Fruit fly (Drosophila melanogaster) whole organism, embryonic: ENCODE results near the gene CG32189.

ENCODE experiments used
- Ada2b ChIP-seq: fragments of 200-800 bp; sonication (Bioruptor generic); IDR thresholded peaks from 2 replicates; pipeline ENCODE4 v1.3.6; 2022; ENCODE audit warnings: missing biosample characterization, missing genetic modification characterization
- Aef1 ChIP-seq: fragments of 200-800 bp; sonication (Bioruptor generic); IDR thresholded peaks from 3 replicates; pipeline ENCODE4 v1.3.6; 2022; ENCODE audit warnings: missing biosample characterization, missing genetic modification characterization
- C15 ChIP-seq: fragments of 200-800 bp; sonication (Bioruptor generic); IDR thresholded peaks from 3 replicates; pipeline ENCODE4 v1.3.6; 2022; ENCODE audit warnings: missing biosample characterization, missing genetic modification characterization
- CG10267 ChIP-seq: fragments of 200-800 bp; sonication (Bioruptor generic); optimal IDR thresholded peaks from 2 replicates; lab custom pipeline; 2018; ENCODE audit warnings: missing biosample characterization, mild to moderate bottlenecking, missing genetic modification characterization, moderate library complexity
- CG11247 ChIP-seq: fragments of 200-800 bp; sonication (Bioruptor generic); IDR thresholded peaks from 2 replicates; pipeline ENCODE4 v1.3.6; 2022; ENCODE audit warnings: missing biosample characterization, missing genetic modification characterization
- CG11696 ChIP-seq: fragments of 200-800 bp; sonication (Bioruptor generic); IDR thresholded peaks from 2 replicates; pipeline ENCODE4 v1.3.6; 2022; ENCODE audit warnings: missing biosample characterization, missing genetic modification characterization
- CG12155 ChIP-seq: fragments of 200-800 bp; sonication (Bioruptor generic); optimal IDR thresholded peaks from 3 replicates; lab custom pipeline; 2016; ENCODE audit warnings: missing biosample characterization, missing genetic modification characterization
- CG14441 ChIP-seq: fragments of 200-800 bp; sonication (Bioruptor generic); IDR thresholded peaks from 2 replicates; pipeline ENCODE4 v1.3.6; 2022; ENCODE audit warnings: missing biosample characterization, missing genetic modification characterization
- CG17568 ChIP-seq: fragments of 200-800 bp; sonication (Bioruptor generic); optimal IDR thresholded peaks from 2 replicates; lab custom pipeline; 2018; ENCODE audit warnings: missing biosample characterization, mild to moderate bottlenecking, missing genetic modification characterization, moderate library complexity
- CG2129 ChIP-seq: fragments of 200-800 bp; sonication (Bioruptor generic); IDR thresholded peaks from 2 replicates; pipeline ENCODE4 v1.3.6; 2022; ENCODE audit warnings: missing biosample characterization, missing genetic modification characterization; ENCODE audit not compliant: partially characterized antibody
- CG2199 ChIP-seq: fragments of 200-800 bp; sonication (Bioruptor generic); IDR thresholded peaks from 3 replicates; pipeline ENCODE4 v1.3.6; 2022; ENCODE audit warnings: missing biosample characterization, missing genetic modification characterization
- CG32772 ChIP-seq: fragments of 200-800 bp; sonication (Bioruptor generic); IDR thresholded peaks from 2 replicates; pipeline ENCODE4 v1.3.6; 2022; ENCODE audit warnings: missing biosample characterization, missing genetic modification characterization
- CG3281 ChIP-seq: fragments of 200-800 bp; sonication (Bioruptor generic); optimal IDR thresholded peaks from 3 replicates; lab custom pipeline; 2017; ENCODE audit warnings: missing biosample characterization, mild to moderate bottlenecking, missing genetic modification characterization
- CG4328 ChIP-seq: fragments of 200-800 bp; sonication (Bioruptor generic); optimal IDR thresholded peaks from 3 replicates; lab custom pipeline; 2017; ENCODE audit warnings: missing biosample characterization, missing genetic modification reagents, missing genetic modification characterization
- CG5180 ChIP-seq: fragments of 200-800 bp; sonication (Bioruptor generic); optimal IDR thresholded peaks from 3 replicates; lab custom pipeline; 2017; ENCODE audit warnings: missing biosample characterization, missing genetic modification characterization, mild to moderate bottlenecking, moderate library complexity, missing genetic modification reagents
- CG6272 ChIP-seq: fragments of 200-800 bp; sonication (Bioruptor generic); IDR thresholded peaks from 2 replicates; pipeline ENCODE4 v1.3.6; 2022; ENCODE audit warnings: missing biosample characterization, missing genetic modification characterization
- CG8089 ChIP-seq: fragments of 200-800 bp; sonication (Bioruptor generic); optimal IDR thresholded peaks from 3 replicates; lab custom pipeline; 2016; ENCODE audit warnings: missing biosample characterization, missing genetic modification characterization
- CG8281 ChIP-seq: fragments of 200-800 bp; sonication (Bioruptor generic); optimal IDR thresholded peaks from 2 replicates; lab custom pipeline; 2018; ENCODE audit warnings: missing biosample characterization, mild to moderate bottlenecking, missing genetic modification characterization, moderate library complexity
- CHES-1-like ChIP-seq: fragments of 200-800 bp; sonication (Bioruptor generic); optimal IDR thresholded peaks from 2 replicates; lab custom pipeline; 2016; ENCODE audit warnings: missing biosample characterization, missing genetic modification characterization
- Camta ChIP-seq: fragments of 200-800 bp; sonication (Bioruptor generic); optimal IDR thresholded peaks from 2 replicates; lab custom pipeline; 2016; ENCODE audit warnings: missing biosample characterization, missing genetic modification characterization
- Dp ChIP-seq: fragments of 200-800 bp; sonication (Bioruptor generic); optimal IDR thresholded peaks from 2 replicates; lab custom pipeline; 2018; ENCODE audit warnings: missing biosample characterization, mild to moderate bottlenecking, missing genetic modification characterization, moderate library complexity
- Hmr ChIP-seq: fragments of 200-800 bp; sonication (Bioruptor generic); optimal IDR thresholded peaks from 3 replicates; lab custom pipeline; 2017; ENCODE audit warnings: mild to moderate bottlenecking, missing biosample characterization, missing genetic modification reagents, missing genetic modification characterization
- Hr78 ChIP-seq, 2 experiments: fragments of 200-800 bp in 1 of 2; fragments of >200 bp in 1 of 2; sonication (Bioruptor generic) in 1 of 2; optimal IDR thresholded peaks; 2 replicates each; lab custom pipeline; 2017 to 2019; ENCODE audit warnings: missing biosample characterization in 2 of 2, missing genetic modification characterization in 2 of 2, mild to moderate bottlenecking in 1 of 2, moderate library complexity in 1 of 2
- Max ChIP-seq: fragments of 200-800 bp; sonication (Bioruptor generic); optimal IDR thresholded peaks from 2 replicates; lab custom pipeline; 2016; ENCODE audit warnings: missing biosample characterization, mild to moderate bottlenecking, missing genetic modification characterization
- Myb ChIP-seq: fragments of 200-800 bp; sonication (Bioruptor generic); optimal IDR thresholded peaks from 2 replicates; lab custom pipeline; 2016; ENCODE audit warnings: missing biosample characterization, missing genetic modification characterization
- Pdp1 ChIP-seq, 2 experiments: fragments of 200-800 bp; sonication (Bioruptor generic); optimal IDR thresholded peaks; 3 replicates each; lab custom pipeline; 2016; ENCODE audit warnings: missing biosample characterization in 2 of 2, missing genetic modification characterization in 2 of 2, mild to moderate bottlenecking in 1 of 2, moderate library complexity in 1 of 2
- Sox102F ChIP-seq: fragments of 200-800 bp; sonication (Bioruptor generic); optimal IDR thresholded peaks from 2 replicates; lab custom pipeline; 2018; ENCODE audit warnings: missing biosample characterization, mild to moderate bottlenecking, missing genetic modification characterization, moderate library complexity
- ara ChIP-seq: fragments of 200-800 bp; sonication (Bioruptor generic); IDR thresholded peaks from 2 replicates; pipeline ENCODE4 v1.3.6; 2022; ENCODE audit warnings: missing biosample characterization, missing genetic modification characterization
- ato ChIP-seq: fragments of 200-800 bp; sonication (Bioruptor generic); IDR thresholded peaks from 2 replicates; pipeline ENCODE4 v1.3.6; 2022; ENCODE audit warnings: missing biosample characterization, missing genetic modification characterization; ENCODE audit not compliant: partially characterized antibody
- cg ChIP-seq: fragments of 200-800 bp; sonication (Bioruptor generic); optimal IDR thresholded peaks from 3 replicates; lab custom pipeline; 2019; ENCODE audit warnings: missing biosample characterization, mild to moderate bottlenecking, missing genetic modification characterization, moderate library complexity
- chn ChIP-seq: fragments of 200-800 bp; sonication (Bioruptor generic); optimal IDR thresholded peaks from 2 replicates; lab custom pipeline; 2016; ENCODE audit warnings: missing biosample characterization, missing genetic modification characterization
- cwo ChIP-seq: fragments of 200-800 bp; sonication (Bioruptor generic); optimal IDR thresholded peaks from 3 replicates; lab custom pipeline; 2017; ENCODE audit warnings: missing biosample characterization, missing genetic modification characterization, mild to moderate bottlenecking, moderate library complexity, missing genetic modification reagents
- danr ChIP-seq: fragments of 200-800 bp; sonication (Bioruptor generic); IDR thresholded peaks from 2 replicates; pipeline ENCODE4 v1.3.6; 2022; ENCODE audit warnings: missing biosample characterization, missing genetic modification characterization
- disco-r ChIP-seq: fragments of 200-800 bp; sonication (Bioruptor generic); optimal IDR thresholded peaks from 2 replicates; lab custom pipeline; 2016; ENCODE audit warnings: missing biosample characterization, missing genetic modification characterization
- fu2 ChIP-seq: fragments of 200-800 bp; sonication (Bioruptor generic); optimal IDR thresholded peaks from 2 replicates; lab custom pipeline; 2016; ENCODE audit warnings: missing biosample characterization, missing genetic modification characterization
- gem ChIP-seq: fragments of 200-800 bp; sonication (Bioruptor generic); optimal IDR thresholded peaks from 2 replicates; lab custom pipeline; 2019; ENCODE audit warnings: missing biosample characterization, mild to moderate bottlenecking, missing genetic modification characterization, moderate library complexity
- hkb ChIP-seq, 2 experiments: fragments of 200-800 bp in 1 of 2; fragments of >200 bp in 1 of 2; sonication (Bioruptor generic) in 1 of 2; IDR thresholded peaks in 1 of 2; optimal IDR thresholded peaks in 1 of 2; 2 replicates each; pipeline versions ENCODE4 v1.3.6 to Lab custom; 2017 to 2022; ENCODE audit warnings: missing biosample characterization in 1 of 2, missing genetic modification characterization in 1 of 2
- insv ChIP-seq, 2 experiments: fragments of 200-800 bp; sonication (Bioruptor generic); optimal IDR thresholded peaks; 3 replicates each; lab custom pipeline; 2016 to 2018; ENCODE audit warnings: missing biosample characterization in 2 of 2, missing genetic modification characterization in 2 of 2
- kni ChIP-seq: fragments of 200-800 bp; sonication (Bioruptor generic); optimal IDR thresholded peaks from 3 replicates; lab custom pipeline; 2017; ENCODE audit warnings: mild to moderate bottlenecking, missing biosample characterization, missing genetic modification reagents, missing genetic modification characterization
- lola ChIP-seq, 3 experiments: fragments of >200 bp in 2 of 3; fragments of 200-800 bp in 1 of 3; sonication (Bioruptor generic) in 1 of 3; optimal IDR thresholded peaks; 2 replicates each; lab custom pipeline; 2017 to 2019; ENCODE audit warnings: missing biosample characterization in 3 of 3, missing genetic modification characterization in 3 of 3, mild to moderate bottlenecking in 1 of 3, moderate library complexity in 1 of 3
- oc ChIP-seq: fragments of 200-800 bp; sonication (Bioruptor generic); optimal IDR thresholded peaks from 2 replicates; lab custom pipeline; 2018; ENCODE audit warnings: missing biosample characterization, mild to moderate bottlenecking, missing genetic modification characterization, moderate library complexity
- pzg ChIP-seq: fragments of 200-800 bp; sonication (Bioruptor generic); optimal IDR thresholded peaks from 3 replicates; lab custom pipeline; 2018; ENCODE audit warnings: missing biosample characterization, mild to moderate bottlenecking, missing genetic modification characterization, moderate library complexity
- sd ChIP-seq: fragments of 200-800 bp; sonication (Bioruptor generic); optimal IDR thresholded peaks from 3 replicates; lab custom pipeline; 2018; ENCODE audit warnings: missing biosample characterization, mild to moderate bottlenecking, missing genetic modification characterization, moderate library complexity
- seq ChIP-seq: fragments of 200-800 bp; sonication (Bioruptor generic); IDR thresholded peaks from 2 replicates; pipeline ENCODE4 v1.3.6; 2022; ENCODE audit warnings: missing biosample characterization, missing genetic modification characterization
- slou ChIP-seq: fragments of 200-800 bp; sonication (Bioruptor generic); optimal IDR thresholded peaks from 3 replicates; lab custom pipeline; 2016; ENCODE audit warnings: missing biosample characterization, missing genetic modification characterization
- ssp ChIP-seq: fragments of 200-800 bp; sonication (Bioruptor generic); IDR thresholded peaks from 2 replicates; pipeline ENCODE4 v1.3.6; 2022; ENCODE audit warnings: missing biosample characterization, missing genetic modification characterization
- yki ChIP-seq: fragments of >200 bp; optimal IDR thresholded peaks from 3 replicates; lab custom pipeline; 2018

CG32189 gene

DNA sequence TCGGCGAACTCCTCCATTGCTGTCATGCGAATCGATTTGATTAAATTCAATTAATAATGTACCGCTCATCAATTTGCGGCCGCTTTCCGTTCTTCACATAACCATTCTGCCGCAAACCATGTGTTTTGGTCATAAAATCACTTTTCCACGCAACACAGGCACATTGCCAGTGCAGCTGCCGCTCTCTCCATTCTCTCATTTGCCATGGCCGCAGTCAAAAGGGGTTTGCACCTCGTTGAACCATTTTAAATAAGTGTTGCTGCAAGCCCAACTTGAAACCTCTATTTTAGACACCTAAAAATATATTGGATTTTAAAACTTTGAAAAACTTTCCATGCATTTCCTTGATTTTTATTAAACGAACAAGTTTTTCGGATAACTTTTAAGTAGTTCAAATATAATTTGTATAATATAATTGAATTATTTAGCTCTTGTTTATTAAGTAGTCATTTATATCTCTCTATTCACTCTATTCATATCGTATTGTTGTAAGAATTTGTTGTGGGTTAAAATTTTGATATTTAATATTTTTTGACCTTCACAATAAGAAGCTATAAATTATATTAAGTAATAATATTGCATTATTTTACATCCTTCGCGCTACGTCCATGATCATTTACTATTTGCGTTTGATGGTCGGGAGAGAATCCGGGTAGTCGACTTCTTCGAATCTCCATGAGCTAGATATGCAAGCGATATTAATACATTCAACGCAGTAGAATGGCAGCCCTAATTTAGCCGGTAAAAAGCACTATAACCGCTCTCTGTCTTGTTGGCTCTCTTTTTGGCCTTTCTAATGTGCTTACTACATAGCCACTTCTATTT lies 21.9 kb upstream of the CG32189 start, which contains the start of gene CG5535 (continued):
- TF ChIP-seq CG5180 (peak; percentile 65), Max (GFP tag; lab: Kevin White, UChicago) (peak; percentile 48), cwo (GFP tag; lab: Kevin White, UChicago) (peak; percentile 69), CG2199 (GFP tag; lab: Robert Waterston, UW) (peak; percentile 74), Hmr (peak; percentile 81), CG4328 (peak; percentile 73), Ada2b (GFP tag; lab: Robert Waterston, UW) (peak; percentile 33), Dp (GFP tag; lab: Kevin White, UChicago) (no peak), C15 (GFP tag; lab: Robert Waterston, UW) (0 out of 3 replicates have a peak, but pooled peaks have one; percentile 6), Pdp1 (GFP tag; optimal IDR thresholded peaks at IDR 0.05; lab: Kevin White, UChicago) (peak; percentile 45 to 80), gem (tag; lab: Kevin White, UChicago) (peak; percentile 90), seq (GFP tag; lab: Robert Waterston, UW) (peak; percentile 49), CG11247 (peak; percentile 24), fu2 (GFP tag; lab: Kevin White, UChicago) (peak; percentile 14), CG6272 (peak; percentile 55), Aef1 (peak; percentile 44), oc (no peak), CG17568 (GFP tag; lab: Kevin White, UChicago) (no peak), pzg (no peak), ssp (GFP tag; lab: Robert Waterston, UW) (peak; percentile 34; the same call in 1 of the 2 replicates), disco-r (GFP tag; lab: Kevin White, UChicago) (no peak), Hr78 (GFP tag; optimal IDR thresholded peaks at IDR 0.05; lab: Kevin White, UChicago) (peak in 1 of 2 experiments; percentile 77), lola (GFP tag; optimal IDR thresholded peaks at IDR 0.05; lab: Kevin White, UChicago) (peak in 1 of 3 experiments; percentile 92), kni (GFP tag; lab: Kevin White, UChicago) (peak; percentile 58), slou (peak; percentile 66), CG10267 (tag; lab: Kevin White, UChicago) (peak; percentile 77), CG3281 (GFP tag; lab: Kevin White, UChicago) (peak; percentile 80), CG32772 (GFP tag; lab: Robert Waterston, UW) (no peak; the same call in 1 of the 2 replicates), yki (no peak), ara (GFP tag; lab: Robert Waterston, UW) (peak; percentile 62), CG14441 (GFP tag; lab: Robert Waterston, UW) (peak; percentile 76), danr (GFP tag; lab: Robert Waterston, UW) (no peak), cg (GFP tag; lab: Kevin White, UChicago) (peak; percentile 4), ato (GFP tag; lab: Robert Waterston, UW) (no peak), Sox102F (GFP tag; lab: Kevin White, UChicago) (peak; percentile 80), sd (tag; lab: Kevin White, UChicago) (peak; percentile 28), hkb (optimal IDR thresholded peaks at IDR 0.05; lab: Kevin White, UChicago) (no peak), hkb (GFP tag; IDR thresholded peaks at IDR 0.05; lab: Robert Waterston, UW) (peak; percentile 47; the same call in 1 of the 2 replicates), CG8089 (no peak), CG12155 (GFP tag; lab: Kevin White, UChicago) (peak; percentile 61), CG2129 (no peak), Camta (peak; percentile 19), Myb (GFP tag; lab: Kevin White, UChicago) (peak; percentile 24), insv (GFP tag; optimal IDR thresholded peaks at IDR 0.05; lab: Kevin White, UChicago) (peak in 1 of 2 experiments; percentile 47), CG8281 (tag; lab: Kevin White, UChicago) (peak; percentile 59), CHES-1-like (no peak), chn (GFP tag; lab: Kevin White, UChicago) (peak; percentile 48), CG11696 (0 out of 2 replicates have a peak, but pooled peaks have one; percentile 14)
